Worm (Caenorhabditis elegans) whole organism, early embryonic: ENCODE data around the gene K02E7.11.

Experiments
- F13C5.2 ChIP-seq: sonication (generic microtip); optimal IDR thresholded peaks from 2 replicates; lab custom pipeline; 2017; ENCODE audit warnings: mild to moderate bottlenecking, missing genetic modification characterization, inconsistent platforms, missing compliant biosample characterization
- aly-1 ChIP-seq: sonication (generic microtip); optimal IDR thresholded peaks from 2 replicates; lab custom pipeline; 2016; ENCODE audit warnings: missing genetic modification characterization, missing compliant biosample characterization
- ama-1 ChIP-seq: fragments of 150-350 bp; optimal IDR thresholded peaks from 2 replicates; lab custom pipeline; 2014
- ets-7 ChIP-seq: sonication (generic microtip); optimal IDR thresholded peaks from 2 replicates; lab custom pipeline; 2016; ENCODE audit warnings: missing genotype, missing genetic modification characterization, missing compliant biosample characterization
- flt-1 ChIP-seq: fragments of 200-800 bp; sonication (Bioruptor generic); IDR thresholded peaks from 2 replicates; pipeline ENCODE4 v1.3.6; 2022; ENCODE audit warnings: missing genetic modification characterization, missing compliant biosample characterization
- hmbx-1 ChIP-seq: sonication (generic microtip); optimal IDR thresholded peaks from 2 replicates; lab custom pipeline; 2016; ENCODE audit warnings: mild to moderate bottlenecking, missing genetic modification characterization, missing compliant biosample characterization
- hmg-4 ChIP-seq: fragments of 200-800 bp; sonication (Bioruptor generic); optimal IDR thresholded peaks from 2 replicates; lab custom pipeline; 2018; ENCODE audit warnings: mild to moderate bottlenecking, missing genetic modification characterization, missing compliant biosample characterization
- pes-1 ChIP-seq: fragments of 200-800 bp; sonication (Bioruptor generic); IDR thresholded peaks from 2 replicates; pipeline ENCODE4 v1.3.6; 2022; ENCODE audit warnings: missing genetic modification reagents, missing genetic modification characterization, missing compliant biosample characterization
- scrt-1 ChIP-seq: fragments of 200-800 bp; sonication (Bioruptor generic); IDR thresholded peaks from 2 replicates; pipeline ENCODE4 v1.3.6; 2022; ENCODE audit warnings: missing genetic modification characterization, missing compliant biosample characterization
- tbx-37 ChIP-seq: fragments of 200-800 bp; sonication (Bioruptor generic); conservative IDR thresholded peaks from 2 replicates; pipeline ENCODE4 v1.3.6; 2022; ENCODE audit warnings: missing genetic modification reagents, missing genetic modification characterization, missing compliant biosample characterization
- tra-4 ChIP-seq: sonication (generic microtip); optimal IDR thresholded peaks from 2 replicates; lab custom pipeline; 2017; ENCODE audit warnings: missing genetic modification characterization, missing compliant biosample characterization

DNA sequence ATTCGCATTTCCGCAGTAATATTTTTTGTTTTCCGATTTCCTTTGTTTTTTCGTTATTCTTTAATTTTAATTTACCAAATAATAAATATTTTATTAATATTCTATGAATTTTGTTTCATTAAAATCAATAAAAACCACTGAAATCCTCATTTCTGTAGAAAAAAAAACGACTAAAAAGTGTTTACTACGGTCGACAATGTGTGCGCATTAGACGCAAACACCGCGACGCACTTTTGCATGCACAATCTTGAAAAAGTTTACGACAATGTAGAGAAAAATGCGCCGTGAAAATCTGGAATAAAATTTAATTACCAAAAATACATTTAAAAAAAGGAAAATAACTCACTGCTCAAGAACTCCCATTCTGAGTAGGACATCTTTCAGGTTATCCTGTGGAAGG is 3.9 kb downstream of the K02E7.11 start:
- TF ChIP-seq tbx-37 (GFP tag; lab: Robert Waterston, UW) (no peak), ama-1 (lab: Kevin White, UChicago) (no peak), hmbx-1 (tag; lab: Kevin White, UChicago) (no peak), scrt-1 (GFP tag; lab: Robert Waterston, UW) (no peak), F13C5.2 (no peak), hmg-4 (no peak), aly-1 (no peak), ets-7 (tag; lab: Kevin White, UChicago) (no peak), flt-1 (GFP tag; lab: Robert Waterston, UW) (no peak), tra-4 (tag; lab: Kevin White, UChicago) (no peak), pes-1 (GFP tag; lab: Robert Waterston, UW) (no peak)
